Worm (Caenorhabditis elegans) whole organism, young adult: ENCODE results near the gene T02D1.9.

ENCODE experiments used
- B0019.2 ChIP-seq: fragments of 200-800 bp; sonication (Bioruptor generic); conservative IDR thresholded peaks from 2 replicates; pipeline ENCODE4 v1.3.6; 2022; ENCODE audit warnings: missing genetic modification reagents, missing genetic modification characterization, missing compliant biosample characterization
- B0035.1 ChIP-seq: sonication (generic microtip); optimal IDR thresholded peaks from 2 replicates; lab custom pipeline; 2016; ENCODE audit warnings: missing genetic modification characterization, mild to moderate bottlenecking, missing compliant biosample characterization, missing genotype, missing genetic modification reagents
- C06A6.2 ChIP-seq: fragments of 200-800 bp; sonication (Bioruptor generic); conservative IDR thresholded peaks from 2 replicates; pipeline ENCODE4 v1.3.6; 2022; ENCODE audit warnings: missing genetic modification characterization, missing compliant biosample characterization
- C17E4.6 ChIP-seq: fragments of 200-800 bp; sonication (Bioruptor generic); IDR thresholded peaks from 2 replicates; pipeline ENCODE4 v1.3.6; 2022; ENCODE audit warnings: missing genetic modification reagents, missing genetic modification characterization, missing compliant biosample characterization
- F37B4.10 ChIP-seq: fragments of 200-800 bp; sonication (Bioruptor generic); IDR thresholded peaks from 2 replicates; pipeline ENCODE4 v1.3.6; 2022; ENCODE audit warnings: missing genetic modification characterization, missing compliant biosample characterization
- F39B2.1 ChIP-seq: fragments of 200-800 bp; sonication (Bioruptor generic); IDR thresholded peaks from 2 replicates; pipeline ENCODE4 v1.3.6; 2022; ENCODE audit warnings: missing genetic modification reagents, missing genetic modification characterization, missing compliant biosample characterization
- F49E8.2 ChIP-seq: sonication (generic microtip); optimal IDR thresholded peaks from 3 replicates; lab custom pipeline; 2017; ENCODE audit warnings: missing genetic modification characterization, mild to moderate bottlenecking, missing compliant biosample characterization, antibody characterized with exemption, moderate library complexity; ENCODE audit not compliant: insufficient read depth
- F55B11.4 ChIP-seq: sonication (generic microtip); optimal IDR thresholded peaks from 2 replicates; lab custom pipeline; 2016; ENCODE audit warnings: missing compliant biosample characterization, missing genetic modification characterization, borderline replicate concordance; ENCODE audit not compliant: insufficient read depth
- F57A8.1 ChIP-seq: fragments of 200-800 bp; sonication (Bioruptor generic); optimal IDR thresholded peaks from 2 replicates; lab custom pipeline; 2018; ENCODE audit warnings: mild to moderate bottlenecking, missing genetic modification characterization, moderate library complexity, missing compliant biosample characterization
- F57C9.4 ChIP-seq: sonication (generic microtip); optimal IDR thresholded peaks from 2 replicates; lab custom pipeline; 2017; ENCODE audit warnings: mild to moderate bottlenecking, missing genetic modification characterization, missing compliant biosample characterization
- Y67H2A.10 ChIP-seq: fragments of 200-800 bp; sonication (Bioruptor generic); conservative IDR thresholded peaks from 2 replicates; pipeline ENCODE4 v1.3.6; 2022; ENCODE audit warnings: missing genetic modification reagents, missing genetic modification characterization, missing compliant biosample characterization
- athp-1 ChIP-seq: sonication (generic microtip); optimal IDR thresholded peaks from 2 replicates; lab custom pipeline; 2017; ENCODE audit warnings: mild to moderate bottlenecking, missing genetic modification characterization, missing compliant biosample characterization
- bed-1 ChIP-seq: fragments of 200-800 bp; sonication (Bioruptor generic); IDR thresholded peaks from 2 replicates; pipeline ENCODE4 v1.3.6; 2022; ENCODE audit warnings: missing genetic modification reagents, missing genetic modification characterization, missing compliant biosample characterization
- bed-2 ChIP-seq: fragments of 200-800 bp; sonication (Bioruptor generic); IDR thresholded peaks from 2 replicates; pipeline ENCODE4 v1.3.6; 2022; ENCODE audit warnings: missing genetic modification reagents, missing genetic modification characterization, missing compliant biosample characterization
- ccch-3 ChIP-seq: fragments of 200-800 bp; sonication (Bioruptor generic); optimal IDR thresholded peaks from 2 replicates; lab custom pipeline; 2018; ENCODE audit warnings: mild to moderate bottlenecking, missing genetic modification characterization, missing compliant biosample characterization
- cebp-1 ChIP-seq, 2 experiments: fragments of 200-800 bp in 1 of 2; sonication (Bioruptor generic) in 1 of 2; sonication (generic microtip) in 1 of 2; IDR thresholded peaks in 1 of 2; optimal IDR thresholded peaks in 1 of 2; 2 replicates each; pipeline versions ENCODE4 v1.3.6 to Lab custom; 2017 to 2022; ENCODE audit warnings: missing compliant biosample characterization in 2 of 2, missing genetic modification characterization in 2 of 2, mild to moderate bottlenecking in 1 of 2, missing genetic modification reagents in 1 of 2, moderate library complexity in 1 of 2
- ceh-100 ChIP-seq: fragments of 200-800 bp; sonication (Bioruptor generic); IDR thresholded peaks from 2 replicates; pipeline ENCODE4 v1.3.6; 2022; ENCODE audit warnings: missing genetic modification reagents, missing genetic modification characterization, missing compliant biosample characterization
- ceh-27 ChIP-seq: fragments of 200-800 bp; sonication (Bioruptor generic); optimal IDR thresholded peaks from 2 replicates; lab custom pipeline; 2018; ENCODE audit warnings: mild to moderate bottlenecking, missing genetic modification characterization, moderate library complexity, missing compliant biosample characterization
- egl-44 ChIP-seq: fragments of 200-800 bp; sonication (Bioruptor generic); IDR thresholded peaks from 2 replicates; pipeline ENCODE4 v1.3.6; 2022; ENCODE audit warnings: missing genetic modification reagents, missing genetic modification characterization, missing compliant biosample characterization
- ets-4 ChIP-seq: fragments of 200-800 bp; sonication (Bioruptor generic); optimal IDR thresholded peaks from 2 replicates; lab custom pipeline; 2018; ENCODE audit warnings: mild to moderate bottlenecking, missing genetic modification characterization, missing compliant biosample characterization
- fkh-3 ChIP-seq: sonication (generic microtip); optimal IDR thresholded peaks from 2 replicates; lab custom pipeline; 2016; ENCODE audit warnings: mild to moderate bottlenecking, missing genetic modification characterization, missing compliant biosample characterization
- gei-17 ChIP-seq: fragments of 200-800 bp; sonication (Bioruptor generic); optimal IDR thresholded peaks from 2 replicates; lab custom pipeline; 2018; ENCODE audit warnings: mild to moderate bottlenecking, missing genetic modification characterization, missing compliant biosample characterization
- hlh-12 ChIP-seq: sonication (generic microtip); optimal IDR thresholded peaks from 2 replicates; lab custom pipeline; 2016; ENCODE audit warnings: missing genetic modification characterization, missing compliant biosample characterization
- hmg-1.2 ChIP-seq: fragments of 200-800 bp; sonication (Bioruptor generic); IDR thresholded peaks from 2 replicates; pipeline ENCODE4 v1.3.6; 2022; ENCODE audit warnings: missing genetic modification reagents, missing genetic modification characterization, missing compliant biosample characterization
- let-607 ChIP-seq, 2 experiments: fragments of 200-800 bp in 1 of 2; sonication (Bioruptor generic) in 1 of 2; sonication (generic microtip) in 1 of 2; optimal IDR thresholded peaks; 2 replicates each; lab custom pipeline; 2016 to 2018; ENCODE audit warnings: mild to moderate bottlenecking in 2 of 2, missing compliant biosample characterization in 2 of 2, missing genetic modification characterization in 2 of 2, moderate library complexity in 2 of 2, missing genotype in 1 of 2
- lin-26 ChIP-seq: fragments of 200-800 bp; sonication (Bioruptor generic); IDR thresholded peaks from 2 replicates; pipeline ENCODE4 v1.3.6; 2022; ENCODE audit warnings: missing genetic modification reagents, missing genetic modification characterization, missing compliant biosample characterization
- lir-1 ChIP-seq: fragments of 200-800 bp; sonication (Bioruptor generic); conservative IDR thresholded peaks from 2 replicates; pipeline ENCODE4 v1.3.6; 2022; ENCODE audit warnings: missing genetic modification reagents, missing genetic modification characterization, missing compliant biosample characterization
- lsl-1 ChIP-seq: fragments of 200-800 bp; sonication (Bioruptor generic); optimal IDR thresholded peaks from 2 replicates; lab custom pipeline; 2018; ENCODE audit warnings: mild to moderate bottlenecking, missing genetic modification characterization, moderate library complexity, missing compliant biosample characterization
- madf-10 ChIP-seq: sonication (generic microtip); optimal IDR thresholded peaks from 2 replicates; lab custom pipeline; 2016; ENCODE audit warnings: mild to moderate bottlenecking, missing genetic modification characterization, missing compliant biosample characterization
- mes-4 ChIP-seq: sonication (generic microtip); optimal IDR thresholded peaks from 2 replicates; lab custom pipeline; 2016; ENCODE audit warnings: missing genotype, missing genetic modification characterization, missing compliant biosample characterization
- nfya-1 ChIP-seq: sonication (generic microtip); optimal IDR thresholded peaks from 2 replicates; lab custom pipeline; 2017; ENCODE audit warnings: antibody characterized with exemption, missing compliant biosample characterization, missing genetic modification characterization, borderline replicate concordance; ENCODE audit not compliant: insufficient read depth
- nfya-2 ChIP-seq: fragments of 200-800 bp; sonication (Bioruptor generic); IDR thresholded peaks from 2 replicates; pipeline ENCODE4 v1.3.6; 2022; ENCODE audit warnings: missing genetic modification reagents, missing genetic modification characterization, missing compliant biosample characterization
- nhr-27 ChIP-seq: fragments of 200-800 bp; sonication (Bioruptor generic); optimal IDR thresholded peaks from 2 replicates; lab custom pipeline; 2018; ENCODE audit warnings: mild to moderate bottlenecking, missing genetic modification characterization, moderate library complexity, missing compliant biosample characterization
- nhr-80 ChIP-seq: sonication (generic microtip); optimal IDR thresholded peaks from 2 replicates; lab custom pipeline; 2016; ENCODE audit warnings: missing genetic modification characterization, missing compliant biosample characterization
- pbrm-1 ChIP-seq: fragments of 200-800 bp; sonication (Bioruptor generic); IDR thresholded peaks from 2 replicates; pipeline ENCODE4 v1.3.6; 2022; ENCODE audit warnings: missing genetic modification reagents, missing genetic modification characterization, missing compliant biosample characterization
- repo-1 ChIP-seq: sonication (generic microtip); optimal IDR thresholded peaks from 2 replicates; lab custom pipeline; 2017; ENCODE audit warnings: mild to moderate bottlenecking, missing genetic modification characterization, missing compliant biosample characterization
- sea-2 ChIP-seq: fragments of 200-800 bp; sonication (Bioruptor generic); IDR thresholded peaks from 2 replicates; pipeline ENCODE4 v1.3.6; 2022; ENCODE audit warnings: missing genetic modification characterization, missing compliant biosample characterization
- snpc-1.3 ChIP-seq: sonication (generic microtip); optimal IDR thresholded peaks from 2 replicates; lab custom pipeline; 2017; ENCODE audit warnings: missing genetic modification characterization, mild to moderate bottlenecking, missing compliant biosample characterization, antibody characterized with exemption, moderate library complexity, missing genotype, missing genetic modification reagents; ENCODE audit not compliant: insufficient read depth
- ztf-18 ChIP-seq: sonication (generic microtip); optimal IDR thresholded peaks from 2 replicates; lab custom pipeline; 2016; ENCODE audit warnings: missing genotype, mild to moderate bottlenecking, missing genetic modification characterization, missing compliant biosample characterization
- ztf-3 ChIP-seq: fragments of 200-800 bp; sonication (Bioruptor generic); optimal IDR thresholded peaks from 2 replicates; lab custom pipeline; 2018; ENCODE audit warnings: mild to moderate bottlenecking, missing genetic modification characterization, missing compliant biosample characterization

Gene T02D1.9

ce11 chrIV:17450443-17450842, 43.1 kb upstream of the T02D1.9 start, which contains the start of gene F11E6.8:
F11E6.8 (minus strand) TSS chrIV:17450543.
- TF ChIP-seq lir-1 (GFP tag; lab: Robert Waterston, UW) (no peak), bed-2 (GFP tag; lab: Robert Waterston, UW) (no peak), fkh-3 (tag; lab: Kevin White, UChicago) (no peak), ztf-3 (no peak), B0019.2 (GFP tag; lab: Robert Waterston, UW) (no peak)

- TF ChIP-seq nhr-80 (tag; lab: Kevin White, UChicago) (peak; percentile 70), egl-44 (no peak)
Measured at ce11 chrIV:17448319-17448718, 40.9 kb upstream of the T02D1.9 start.

- TF ChIP-seq ztf-18 (tag; lab: Kevin White, UChicago): no peak
- TF ChIP-seq, all 124 proteins: peak for 0
Measured at ce11 chrIV:17442503-17442902, 35.1 kb upstream of the T02D1.9 start, which contains the start of gene F11E6.11. F11E6.11 (plus strand) TSS chrIV:17442827.

ce11 chrIV:17441260-17441659, 33.9 kb upstream of the T02D1.9 start:
- no peak for TF ChIP-seq madf-10
- TF ChIP-seq nfya-1: no peak
- no peak for TF ChIP-seq sea-2 (GFP tag; lab: Robert Waterston, UW)
- no peak for TF ChIP-seq repo-1 (tag; lab: Kevin White, UChicago)
- TF ChIP-seq ztf-3: no peak
- TF ChIP-seq ceh-100 (GFP tag; lab: Robert Waterston, UW): no peak
- no peak for TF ChIP-seq ets-4 (GFP tag; lab: Kevin White, UChicago)
- no peak for TF ChIP-seq F57A8.1 (GFP tag; lab: Kevin White, UChicago)
- no peak for TF ChIP-seq athp-1 (tag; lab: Kevin White, UChicago)
- TF ChIP-seq mes-4 (tag; lab: Kevin White, UChicago): no peak
- TF ChIP-seq ccch-3 (GFP tag; lab: Kevin White, UChicago): no peak
- TF ChIP-seq F49E8.2: no peak
- TF ChIP-seq let-607 (tag; optimal IDR thresholded peaks at IDR 0.05; lab: Kevin White, UChicago): no peak
- no peak for TF ChIP-seq hmg-1.2 (GFP tag; lab: Robert Waterston, UW)
- TF ChIP-seq lin-26: no peak
- TF ChIP-seq hlh-12: no peak
- no peak for TF ChIP-seq lsl-1 (GFP tag; lab: Kevin White, UChicago)
- TF ChIP-seq C17E4.6: no peak
- TF ChIP-seq bed-1 (GFP tag; lab: Robert Waterston, UW): no peak
- TF ChIP-seq, all 124 proteins: peak for 0

ce11 chrIV:17440417-17440816, 33.0 kb upstream of the T02D1.9 start, which contains the start of gene F08A7.1:
F08A7.1 (plus strand) TSS chrIV:17440607.
- no peak for TF ChIP-seq hlh-12
- peak; percentile 52 for TF ChIP-seq nhr-80 (tag; lab: Kevin White, UChicago)

ce11 chrIV:17440001-17440400, 32.6 kb upstream of the T02D1.9 start, which contains the start of gene C06A12.19:
C06A12.19 (minus strand) TSS chrIV:17440101.
- TF ChIP-seq F37B4.10: no peak
- no peak for TF ChIP-seq pbrm-1 (GFP tag; lab: Robert Waterston, UW)
- no peak for TF ChIP-seq Y67H2A.10 (GFP tag; lab: Robert Waterston, UW)
- no peak for TF ChIP-seq ceh-27 (GFP tag; lab: Kevin White, UChicago)
- TF ChIP-seq sea-2 (GFP tag; lab: Robert Waterston, UW): no peak
- no peak for TF ChIP-seq F57C9.4
- TF ChIP-seq nhr-27 (tag; lab: Kevin White, UChicago): no peak
- no peak for TF ChIP-seq nfya-2
- TF ChIP-seq mes-4 (tag; lab: Kevin White, UChicago): no peak
- TF ChIP-seq gei-17: no peak
- no peak for TF ChIP-seq fkh-3 (tag; lab: Kevin White, UChicago)
- TF ChIP-seq cebp-1 (GFP tag; IDR thresholded peaks at IDR 0.05; lab: Robert Waterston, UW): no peak
- TF ChIP-seq cebp-1 (tag; optimal IDR thresholded peaks at IDR 0.05; lab: Kevin White, UChicago): no peak
- no peak for TF ChIP-seq C06A6.2 (GFP tag; lab: Robert Waterston, UW)
- no peak for TF ChIP-seq F55B11.4 (tag; lab: Kevin White, UChicago)
- TF ChIP-seq snpc-1.3 (tag; lab: Kevin White, UChicago): no peak
- no peak for TF ChIP-seq F39B2.1 (GFP tag; lab: Robert Waterston, UW)
- no peak for TF ChIP-seq B0035.1 (tag; lab: Kevin White, UChicago)
- TF ChIP-seq ceh-100 (GFP tag; lab: Robert Waterston, UW): no peak
